Fruit fly (Drosophila melanogaster) S2 (cell line): Measurements from ENCODE around the gene AIF.

Experiments used
- CG8478 ChIP-seq: fragments of >200 bp; optimal IDR thresholded peaks from 2 replicates; lab custom pipeline; 2018
- CTCF ChIP-seq, 2 experiments: fragments of >200 bp; optimal IDR thresholded peaks; 2 replicates each; lab custom pipeline; 2018

dm6 chr2L:2131449-2132109 lies 20.0 kb upstream of the AIF start:
- no peak for TF ChIP-seq CG8478 (lab: Kevin White, UChicago)
- no peak for TF ChIP-seq CTCF (optimal IDR thresholded peaks at IDR 0.05; lab: Kevin White, UChicago)
